Worm (Caenorhabditis elegans) whole organism, L1 larva: ENCODE results near the gene ced-8.
A peak's percentile ranks its signal among the peaks of the same experiment; 100 is the strongest.

ENCODE experiments used
- C16A3.4 ChIP-seq: fragments of 150-350 bp; optimal IDR thresholded peaks from 2 replicates; lab custom pipeline; 2014; ENCODE audit warnings: missing biosample characterization, missing genetic modification characterization
- Y116A8C.19 ChIP-seq: sonication (generic microtip); optimal IDR thresholded peaks from 2 replicates; lab custom pipeline; 2016; ENCODE audit warnings: missing compliant biosample characterization, missing genetic modification characterization, borderline replicate concordance
- blmp-1 ChIP-seq: fragments of 150-350 bp; optimal IDR thresholded peaks from 2 replicates; lab custom pipeline; 2014; ENCODE audit warnings: missing biosample characterization, missing genetic modification characterization
- ceh-88 ChIP-seq: fragments of 200-800 bp; sonication (Bioruptor generic); IDR thresholded peaks from 2 replicates; pipeline ENCODE4 v1.3.6; 2022; ENCODE audit warnings: missing genetic modification characterization, missing compliant biosample characterization
- efl-1 ChIP-seq, 4 experiments: fragments of 150-350 bp; optimal IDR thresholded peaks in 3 of 4; peaks in 1 of 4; 1 replicate in 1 of 4; 2 replicates in 3 of 4; lab custom pipeline; 2014; ENCODE audit warnings: missing biosample characterization in 2 of 4, missing genetic modification characterization in 2 of 4, missing genetic modification reagents in 2 of 4
- elt-2 ChIP-seq: sonication (generic microtip); optimal IDR thresholded peaks from 2 replicates; lab custom pipeline; 2016; ENCODE audit warnings: missing genetic modification characterization, mild to moderate bottlenecking, inconsistent platforms, missing compliant biosample characterization, missing genetic modification reagents
- fos-1 ChIP-seq: fragments of 150-350 bp; optimal IDR thresholded peaks from 2 replicates; lab custom pipeline; 2014; ENCODE audit warnings: missing biosample characterization, missing genetic modification characterization
- hlh-4 ChIP-seq: sonication (generic microtip); optimal IDR thresholded peaks from 2 replicates; lab custom pipeline; 2016; ENCODE audit warnings: mild to moderate bottlenecking, missing genetic modification characterization, missing compliant biosample characterization
- lir-3 ChIP-seq: sonication (generic microtip); optimal IDR thresholded peaks from 2 replicates; lab custom pipeline; 2016; ENCODE audit warnings: mild to moderate bottlenecking, missing genetic modification characterization, moderate library complexity, missing compliant biosample characterization; ENCODE audit not compliant: poor library complexity
- nhr-28 ChIP-seq: fragments of 150-350 bp; optimal IDR thresholded peaks from 2 replicates; lab custom pipeline; 2014; ENCODE audit warnings: missing biosample characterization, missing genetic modification characterization
- snpc-4 ChIP-seq: fragments of 150-350 bp; optimal IDR thresholded peaks from 2 replicates; lab custom pipeline; 2014; ENCODE audit warnings: missing biosample characterization, missing genetic modification characterization
- sox-4 ChIP-seq: sonication (generic microtip); optimal IDR thresholded peaks from 2 replicates; lab custom pipeline; 2016; ENCODE audit warnings: missing genetic modification characterization, missing compliant biosample characterization
- unc-130 ChIP-seq: fragments of 150-350 bp; optimal IDR thresholded peaks from 2 replicates; lab custom pipeline; 2017; ENCODE audit warnings: missing biosample characterization, missing genetic modification characterization, inconsistent platforms

DNA sequence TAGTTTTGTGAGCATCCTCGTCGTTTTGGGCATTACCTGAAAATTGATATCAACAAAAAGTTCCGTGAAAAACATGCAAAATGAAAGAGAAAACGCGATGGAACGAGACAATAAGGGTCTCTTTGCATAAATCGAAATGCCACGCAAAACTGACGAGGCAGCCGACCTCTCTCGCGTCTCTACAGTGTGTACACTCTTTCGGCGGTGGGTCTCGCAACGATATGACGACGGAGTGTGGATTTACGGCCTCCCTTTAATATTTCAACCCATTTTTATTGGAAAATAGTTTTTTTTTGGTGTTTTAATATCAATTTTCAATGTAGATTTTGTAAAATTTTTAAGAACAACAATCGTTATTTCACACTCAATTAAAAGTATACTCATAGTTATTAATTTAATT lies 5.3 kb upstream of the ced-8 start, which contains the start of gene tag-123:
- TF ChIP-seq fos-1 (tag; lab: Kevin White, UChicago) (no peak), ceh-88 (no peak), sox-4 (no peak), nhr-28 (tag; lab: Kevin White, UChicago) (no peak), lir-3 (tag; lab: Kevin White, UChicago) (no peak), hlh-4 (tag; lab: Kevin White, UChicago) (no peak), Y116A8C.19 (tag; lab: Kevin White, UChicago) (no peak), unc-130 (tag; lab: Kevin White, UChicago) (no peak), snpc-4 (tag; lab: Kevin White, UChicago) (no peak), efl-1 (optimal IDR thresholded peaks at IDR 0.05; lab: Kevin White, UChicago) (peak; percentile 47 to 61), efl-1 (GFP tag; optimal IDR thresholded peaks at IDR 0.05 in 1 of 2; lab: Kevin White, UChicago) (peak; percentile 30 to 91), C16A3.4 (tag; lab: Kevin White, UChicago) (peak; percentile 52), elt-2 (tag; lab: Kevin White, UChicago) (no peak), blmp-1 (peak; percentile 68)
